Worm (Caenorhabditis elegans) whole organism, late embryonic: ENCODE results near the gene ogdh-2.

Experiments used
- ama-1 ChIP-seq: fragments of 150-350 bp; optimal IDR thresholded peaks from 2 replicates; lab custom pipeline; 2014
- ceh-19 ChIP-seq: fragments of 200-800 bp; sonication (Bioruptor generic); optimal IDR thresholded peaks from 2 replicates; lab custom pipeline; 2018; ENCODE audit warnings: mild to moderate bottlenecking, missing genetic modification characterization, missing compliant biosample characterization
- madf-2 ChIP-seq: sonication (generic microtip); optimal IDR thresholded peaks from 2 replicates; lab custom pipeline; 2017; ENCODE audit warnings: missing genetic modification characterization, missing compliant biosample characterization
- nfya-1 ChIP-seq: sonication (generic microtip); optimal IDR thresholded peaks from 2 replicates; lab custom pipeline; 2017; ENCODE audit warnings: missing genetic modification characterization, mild to moderate bottlenecking, missing compliant biosample characterization, antibody characterized with exemption, moderate library complexity
- nhr-11 ChIP-seq: fragments of 150-350 bp; optimal IDR thresholded peaks from 2 replicates; lab custom pipeline; 2014; ENCODE audit warnings: missing biosample characterization, missing genetic modification characterization

DNA sequence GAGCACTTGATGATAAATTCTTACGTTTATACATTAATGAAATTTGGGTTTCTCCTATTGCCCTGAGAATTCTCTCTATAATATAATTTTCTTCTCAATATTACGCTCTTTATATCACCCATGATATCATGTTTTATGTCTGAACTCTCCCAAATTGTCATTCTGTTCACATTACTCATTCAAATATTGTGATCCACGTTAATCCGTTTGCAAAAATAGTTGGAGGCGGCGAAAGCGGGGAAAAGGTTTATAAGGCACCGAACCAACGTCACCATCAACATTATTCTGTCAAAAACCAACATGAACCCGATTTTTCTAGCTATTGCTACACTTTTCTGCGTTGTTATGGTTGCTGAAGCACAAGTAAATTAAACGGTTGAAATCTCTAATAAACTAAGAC lies 41.5 kb upstream of the ogdh-2 start, which contains the start of gene C27A7.8:
- no peak for TF ChIP-seq ceh-19 (GFP tag; lab: Kevin White, UChicago)
- no peak for TF ChIP-seq madf-2 (tag; lab: Kevin White, UChicago)
- no peak for TF ChIP-seq ama-1
- TF ChIP-seq nfya-1 (tag; lab: Kevin White, UChicago): no peak
- TF ChIP-seq nhr-11: no peak
